Fruit fly (Drosophila melanogaster) whole organism, prepupa: Measurements from ENCODE around the gene Tektin-C.

ENCODE experiments used
- CG10631 ChIP-seq: fragments of 200-800 bp; sonication (Bioruptor generic); optimal IDR thresholded peaks from 2 replicates; lab custom pipeline; 2016; ENCODE audit warnings: missing biosample characterization, missing genetic modification characterization
- CG10669 ChIP-seq: fragments of 200-800 bp; sonication (Bioruptor generic); optimal IDR thresholded peaks from 3 replicates; lab custom pipeline; 2018; ENCODE audit warnings: missing biosample characterization, mild to moderate bottlenecking, missing genetic modification characterization, moderate library complexity
- CG11294 ChIP-seq: fragments of 200-800 bp; sonication (Bioruptor generic); IDR thresholded peaks from 2 replicates; pipeline ENCODE4 v1.3.6; 2022; ENCODE audit warnings: missing biosample characterization, missing genetic modification characterization
- CG11762 ChIP-seq: fragments of 200-800 bp; sonication (Bioruptor generic); optimal IDR thresholded peaks from 3 replicates; lab custom pipeline; 2016; ENCODE audit warnings: missing biosample characterization, missing genetic modification characterization; ENCODE audit not compliant: insufficient read depth
- CG11902 ChIP-seq: fragments of 200-800 bp; sonication (Bioruptor generic); optimal IDR thresholded peaks from 3 replicates; lab custom pipeline; 2016; ENCODE audit warnings: missing biosample characterization, missing genetic modification characterization
- CG1621 ChIP-seq: fragments of 200-800 bp; sonication (Bioruptor generic); optimal IDR thresholded peaks from 3 replicates; lab custom pipeline; 2018; ENCODE audit warnings: missing biosample characterization, mild to moderate bottlenecking, missing genetic modification characterization
- CG31627 ChIP-seq: fragments of 200-800 bp; sonication (Bioruptor generic); optimal IDR thresholded peaks from 3 replicates; lab custom pipeline; 2016; ENCODE audit warnings: missing biosample characterization, missing genetic modification characterization
- CG32006 ChIP-seq: fragments of 200-800 bp; sonication (Bioruptor generic); optimal IDR thresholded peaks from 3 replicates; lab custom pipeline; 2017; ENCODE audit warnings: missing biosample characterization, mild to moderate bottlenecking, missing genetic modification characterization
- CG34406 ChIP-seq: fragments of 200-800 bp; sonication (Bioruptor generic); optimal IDR thresholded peaks from 3 replicates; lab custom pipeline; 2016; ENCODE audit warnings: missing biosample characterization, missing genetic modification characterization
- CG3919 ChIP-seq: fragments of 200-800 bp; sonication (Bioruptor generic); optimal IDR thresholded peaks from 3 replicates; lab custom pipeline; 2016; ENCODE audit warnings: missing biosample characterization, missing genetic modification characterization
- CG6163 ChIP-seq: fragments of 200-800 bp; sonication (Bioruptor generic); IDR thresholded peaks from 3 replicates; pipeline ENCODE4 v1.3.6; 2022; ENCODE audit warnings: missing biosample characterization, missing genetic modification characterization
- CG6276 ChIP-seq: fragments of 200-800 bp; sonication (Bioruptor generic); optimal IDR thresholded peaks from 2 replicates; lab custom pipeline; 2017; ENCODE audit warnings: missing biosample characterization, mild to moderate bottlenecking, missing genetic modification characterization
- CG6792 ChIP-seq: fragments of 200-800 bp; sonication (Bioruptor generic); optimal IDR thresholded peaks from 3 replicates; lab custom pipeline; 2016; ENCODE audit warnings: missing biosample characterization, missing genetic modification characterization
- CG6854 ChIP-seq: fragments of 200-800 bp; sonication (Bioruptor generic); optimal IDR thresholded peaks from 2 replicates; lab custom pipeline; 2017; ENCODE audit warnings: missing biosample characterization, mild to moderate bottlenecking, missing genetic modification characterization
- CG7368 ChIP-seq: fragments of 200-800 bp; sonication (Bioruptor generic); optimal IDR thresholded peaks from 3 replicates; lab custom pipeline; 2016; ENCODE audit warnings: missing biosample characterization, missing genetic modification characterization
- CG8319 ChIP-seq: fragments of 200-800 bp; sonication (Bioruptor generic); optimal IDR thresholded peaks from 3 replicates; lab custom pipeline; 2016; ENCODE audit warnings: missing biosample characterization, missing genetic modification characterization
- CG8632 ChIP-seq: fragments of 200-800 bp; sonication (Bioruptor generic); optimal IDR thresholded peaks from 3 replicates; lab custom pipeline; 2016; ENCODE audit warnings: missing biosample characterization, missing genetic modification characterization
- CG9139 ChIP-seq: fragments of 200-800 bp; sonication (Bioruptor generic); optimal IDR thresholded peaks from 3 replicates; lab custom pipeline; 2017; ENCODE audit warnings: missing biosample characterization, mild to moderate bottlenecking, missing genetic modification characterization
- Eip75B ChIP-seq: fragments of 200-800 bp; sonication (Bioruptor generic); optimal IDR thresholded peaks from 3 replicates; lab custom pipeline; 2016; ENCODE audit warnings: missing biosample characterization, missing genetic modification characterization
- Eip78C ChIP-seq: fragments of 200-800 bp; sonication (Bioruptor generic); peaks from one replicate; lab custom pipeline; 2016; ENCODE audit warnings: missing biosample characterization, missing genetic modification characterization
- Ets21C ChIP-seq: fragments of 200-800 bp; sonication (Bioruptor generic); optimal IDR thresholded peaks from 3 replicates; lab custom pipeline; 2016; ENCODE audit warnings: missing biosample characterization, missing genetic modification characterization
- Ets96B ChIP-seq: fragments of 200-800 bp; optimal IDR thresholded peaks from 2 replicates; lab custom pipeline; 2019; ENCODE audit warnings: missing biosample characterization, mild to moderate bottlenecking, missing genetic modification characterization, moderate library complexity
- Gug ChIP-seq: fragments of 200-800 bp; sonication (Bioruptor generic); IDR thresholded peaks from 2 replicates; pipeline ENCODE4 v1.3.6; 2022; ENCODE audit warnings: missing biosample characterization, missing genetic modification characterization
- Hr38 ChIP-seq: sonication (Bioruptor generic); optimal IDR thresholded peaks from 2 replicates; lab custom pipeline; 2016; ENCODE audit warnings: missing biosample characterization, missing genetic modification characterization
- Hr39 ChIP-seq: fragments of 200-800 bp; sonication (Bioruptor generic); optimal IDR thresholded peaks from 2 replicates; lab custom pipeline; 2016; ENCODE audit warnings: missing biosample characterization, missing genetic modification characterization
- Hr4 ChIP-seq: fragments of 200-800 bp; sonication (Bioruptor generic); optimal IDR thresholded peaks from 3 replicates; lab custom pipeline; 2016; ENCODE audit warnings: missing biosample characterization, missing genetic modification characterization
- Lpt ChIP-seq: fragments of 200-800 bp; sonication (Bioruptor generic); optimal IDR thresholded peaks from 3 replicates; lab custom pipeline; 2016; ENCODE audit warnings: missing biosample characterization, missing genetic modification characterization
- Met ChIP-seq: fragments of 200-800 bp; sonication (Bioruptor generic); optimal IDR thresholded peaks from 3 replicates; lab custom pipeline; 2016; ENCODE audit warnings: missing biosample characterization, missing genetic modification characterization
- OdsH ChIP-seq: fragments of 200-800 bp; sonication (Bioruptor generic); optimal IDR thresholded peaks from 3 replicates; lab custom pipeline; 2016; ENCODE audit warnings: missing biosample characterization, missing genetic modification characterization
- Sox102F ChIP-seq: fragments of 200-800 bp; sonication (Bioruptor generic); optimal IDR thresholded peaks from 2 replicates; lab custom pipeline; 2016; ENCODE audit warnings: missing biosample characterization, mild to moderate bottlenecking, missing genetic modification characterization
- Sox14 ChIP-seq: fragments of 200-800 bp; sonication (Bioruptor generic); optimal IDR thresholded peaks from 3 replicates; lab custom pipeline; 2016; ENCODE audit warnings: missing biosample characterization, missing genetic modification characterization
- Sox15 ChIP-seq: fragments of 200-800 bp; sonication (Bioruptor generic); optimal IDR thresholded peaks from 3 replicates; lab custom pipeline; 2016; ENCODE audit warnings: missing biosample characterization, missing genetic modification characterization
- achi ChIP-seq: fragments of 200-800 bp; sonication (Bioruptor generic); optimal IDR thresholded peaks from 3 replicates; lab custom pipeline; 2016; ENCODE audit warnings: missing biosample characterization, missing genetic modification characterization
- acj6 ChIP-seq: fragments of 200-800 bp; sonication (Bioruptor generic); optimal IDR thresholded peaks from 3 replicates; lab custom pipeline; 2016; ENCODE audit warnings: missing biosample characterization, missing genetic modification characterization
- cyc ChIP-seq: fragments of 200-800 bp; sonication (Bioruptor generic); optimal IDR thresholded peaks from 3 replicates; lab custom pipeline; 2016; ENCODE audit warnings: missing biosample characterization, missing genetic modification characterization
- eg ChIP-seq: fragments of 200-800 bp; sonication (Bioruptor generic); IDR thresholded peaks from 3 replicates; pipeline ENCODE4 v1.3.6; 2022; ENCODE audit warnings: missing biosample characterization, missing genetic modification characterization
- esn ChIP-seq: fragments of 200-800 bp; sonication (Bioruptor generic); optimal IDR thresholded peaks from 2 replicates; lab custom pipeline; 2016; ENCODE audit warnings: missing biosample characterization, mild to moderate bottlenecking, missing genetic modification characterization, moderate library complexity
- fd59A ChIP-seq: fragments of 200-800 bp; sonication (Bioruptor generic); optimal IDR thresholded peaks from 2 replicates; lab custom pipeline; 2017; ENCODE audit warnings: missing biosample characterization, mild to moderate bottlenecking, missing genetic modification characterization, missing genetic modification reagents
- fd85E ChIP-seq: fragments of 200-800 bp; sonication (Bioruptor generic); optimal IDR thresholded peaks from 3 replicates; lab custom pipeline; 2016; ENCODE audit warnings: missing biosample characterization, missing genetic modification characterization
- fkh ChIP-seq: fragments of 200-800 bp; sonication (Bioruptor generic); optimal IDR thresholded peaks from 3 replicates; lab custom pipeline; 2017; ENCODE audit warnings: missing biosample characterization, mild to moderate bottlenecking, missing genetic modification characterization, moderate library complexity
- lz ChIP-seq: fragments of 200-800 bp; sonication (Bioruptor generic); optimal IDR thresholded peaks from 3 replicates; lab custom pipeline; 2016; ENCODE audit warnings: missing biosample characterization, missing genetic modification characterization
- net ChIP-seq: fragments of 200-800 bp; sonication (Bioruptor generic); optimal IDR thresholded peaks from 3 replicates; lab custom pipeline; 2016; ENCODE audit warnings: missing biosample characterization, missing genetic modification characterization
- pdm3 ChIP-seq: fragments of 200-800 bp; sonication (Bioruptor generic); optimal IDR thresholded peaks from 3 replicates; lab custom pipeline; 2016; ENCODE audit warnings: missing biosample characterization, missing genetic modification characterization
- salr ChIP-seq, 2 experiments: fragments of 200-800 bp; sonication (Bioruptor generic); optimal IDR thresholded peaks; 3 replicates each; lab custom pipeline; 2016 to 2018; ENCODE audit warnings: missing biosample characterization in 2 of 2, missing genetic modification characterization in 2 of 2, mild to moderate bottlenecking in 1 of 2
- spab ChIP-seq: fragments of 200-800 bp; sonication (Bioruptor generic); optimal IDR thresholded peaks from 2 replicates; lab custom pipeline; 2017; ENCODE audit warnings: missing biosample characterization, mild to moderate bottlenecking, missing genetic modification characterization, missing genetic modification reagents
- ss ChIP-seq, 2 experiments: fragments of 200-800 bp; sonication (Bioruptor generic); optimal IDR thresholded peaks; 2 replicates in 1 of 2; 3 replicates in 1 of 2; lab custom pipeline; 2017 to 2018; ENCODE audit warnings: mild to moderate bottlenecking in 2 of 2, missing biosample characterization in 2 of 2, missing genetic modification characterization in 2 of 2, moderate library complexity in 1 of 2
- svp ChIP-seq: fragments of 200-800 bp; sonication (Bioruptor generic); peaks from one replicate; lab custom pipeline; 2016; ENCODE audit warnings: missing biosample characterization, missing genetic modification characterization
- vri ChIP-seq: fragments of 200-800 bp; sonication (Bioruptor generic); optimal IDR thresholded peaks from 3 replicates; lab custom pipeline; 2016; ENCODE audit warnings: missing biosample characterization, mild to moderate bottlenecking, missing genetic modification characterization

Tektin-C gene

DNA sequence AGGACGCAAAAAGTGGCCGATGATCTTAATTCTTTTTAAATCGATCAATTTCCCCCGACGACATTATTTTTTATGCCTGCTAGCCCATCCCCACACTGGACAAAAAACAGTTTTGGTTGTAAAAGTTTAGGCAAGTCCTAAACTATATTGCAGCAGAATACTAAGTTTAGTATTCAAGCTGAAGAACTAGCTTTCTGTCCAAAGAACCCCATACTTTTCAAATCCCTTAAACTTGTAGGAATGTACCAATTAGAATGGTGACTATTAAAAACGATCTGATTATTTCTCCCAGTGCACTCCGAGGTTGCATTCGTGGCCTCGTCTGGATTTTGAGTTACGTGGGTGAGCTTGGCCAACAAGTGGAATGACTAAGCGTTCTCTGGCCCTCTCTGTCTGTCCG is 29.1 kb upstream of the Tektin-C start (continued):
- TF ChIP-seq CG6792 (GFP tag; lab: Kevin White, UChicago) (no peak), Eip78C (GFP tag; lab: Kevin White, UChicago) (peak; percentile 52), CG9139 (GFP tag; lab: Kevin White, UChicago) (no peak), Ets21C (GFP tag; lab: Kevin White, UChicago) (no peak), eg (no peak), fkh (GFP tag; lab: Kevin White, UChicago) (no peak), Sox15 (no peak)

DNA sequence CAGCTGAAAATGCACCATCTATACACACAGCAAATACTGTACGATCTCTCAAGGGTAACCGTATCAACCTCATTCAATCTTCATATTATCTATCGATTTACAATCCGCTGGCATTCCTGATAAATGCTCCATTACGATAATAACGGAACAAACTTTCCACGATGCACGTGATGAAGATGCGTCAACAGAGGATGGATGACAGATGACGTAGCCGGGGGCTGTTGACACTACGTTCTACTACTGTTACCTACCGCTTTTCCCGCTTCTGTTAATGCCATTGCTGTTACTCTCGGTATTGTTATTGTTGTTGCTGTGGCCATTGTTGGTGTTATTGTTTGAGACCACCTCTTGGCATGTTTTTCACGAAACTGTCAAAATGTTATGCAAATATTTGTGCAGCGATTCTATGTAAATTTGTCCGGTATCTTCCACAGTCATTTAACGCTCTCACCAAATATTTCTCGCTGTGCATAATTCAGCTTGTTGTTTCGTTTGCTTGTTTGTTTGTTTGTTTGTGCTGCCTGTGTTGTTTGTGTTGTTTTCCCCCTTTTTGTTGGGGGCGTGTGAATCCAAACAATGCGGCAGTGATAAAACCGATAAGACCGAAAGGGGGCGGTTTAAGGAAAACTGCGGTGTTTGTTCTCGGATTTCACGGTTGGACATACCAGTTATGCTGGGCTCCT is 27.6 kb upstream of the Tektin-C start:
- TF ChIP-seq fkh (GFP tag; lab: Kevin White, UChicago) (peak; percentile 97), CG31627 (GFP tag; lab: Kevin White, UChicago) (no peak), fd59A (GFP tag; lab: Kevin White, UChicago) (no peak), salr (GFP tag; optimal IDR thresholded peaks at IDR 0.05; lab: Kevin White, UChicago) (no peak), Eip75B (peak; percentile 11), Ets21C (GFP tag; lab: Kevin White, UChicago) (no peak), Sox102F (GFP tag; lab: Kevin White, UChicago) (no peak), CG1621 (peak; percentile 15), CG10669 (GFP tag; lab: Kevin White, UChicago) (peak; percentile 7), spab (GFP tag; lab: Kevin White, UChicago) (no peak), CG8632 (no peak), CG11762 (GFP tag; lab: Kevin White, UChicago) (no peak), CG32006 (GFP tag; lab: Kevin White, UChicago) (no peak), Gug (GFP tag; lab: Robert Waterston, UW) (no peak), CG6276 (GFP tag; lab: Kevin White, UChicago) (no peak), Ets96B (tag; lab: Kevin White, UChicago) (no peak), achi (GFP tag; lab: Kevin White, UChicago) (no peak), CG3919 (GFP tag; lab: Kevin White, UChicago) (peak; percentile 19), CG6792 (GFP tag; lab: Kevin White, UChicago) (peak; percentile 1), esn (GFP tag; lab: Kevin White, UChicago) (no peak), lz (peak; percentile 9), Lpt (GFP tag; lab: Kevin White, UChicago) (no peak), CG11294 (GFP tag; lab: Robert Waterston, UW) (no peak), Eip78C (GFP tag; lab: Kevin White, UChicago) (peak; percentile 66), CG10631 (GFP tag; lab: Kevin White, UChicago) (no peak), Hr39 (GFP tag; lab: Kevin White, UChicago) (no peak), eg (no peak), cyc (GFP tag; lab: Kevin White, UChicago) (no peak), Sox14 (GFP tag; lab: Kevin White, UChicago) (no peak), ss (GFP tag; optimal IDR thresholded peaks at IDR 0.05; lab: Kevin White, UChicago) (peak in 1 of 2 experiments; percentile 3), Hr38 (GFP tag; lab: Kevin White, UChicago) (no peak), pdm3 (GFP tag; lab: Kevin White, UChicago) (no peak), CG34406 (GFP tag; lab: Kevin White, UChicago) (peak; percentile 21), CG6854 (no peak), CG6163 (GFP tag; lab: Robert Waterston, UW) (peak; percentile 53; the same call in 1 of the 3 replicates), svp (GFP tag; lab: Kevin White, UChicago) (peak; percentile 22), CG7368 (GFP tag; lab: Kevin White, UChicago) (peak; percentile 1), OdsH (GFP tag; lab: Kevin White, UChicago) (no peak), vri (GFP tag; lab: Kevin White, UChicago) (no peak), Sox15 (no peak), CG11902 (no peak), CG8319 (GFP tag; lab: Kevin White, UChicago) (no peak), acj6 (peak; percentile 2), fd85E (GFP tag; lab: Kevin White, UChicago) (no peak), CG9139 (GFP tag; lab: Kevin White, UChicago) (no peak), net (peak; percentile 12), Met (GFP tag; lab: Kevin White, UChicago) (peak; percentile 17), Hr4 (no peak)
